Worm (Caenorhabditis elegans) whole organism, L1 larva: ENCODE measurements around the gene K01C8.2.

Experiments used
- C16A3.4 ChIP-seq: fragments of 150-350 bp; optimal IDR thresholded peaks from 2 replicates; lab custom pipeline; 2014; ENCODE audit warnings: missing biosample characterization, missing genetic modification characterization
- F16B12.6 ChIP-seq: fragments of 150-350 bp; optimal IDR thresholded peaks from 2 replicates; lab custom pipeline; 2014; ENCODE audit warnings: missing biosample characterization, missing genetic modification characterization
- Y116A8C.19 ChIP-seq: sonication (generic microtip); optimal IDR thresholded peaks from 2 replicates; lab custom pipeline; 2016; ENCODE audit warnings: missing compliant biosample characterization, missing genetic modification characterization, borderline replicate concordance
- ama-1 ChIP-seq: fragments of 150-350 bp; optimal IDR thresholded peaks from 2 replicates; lab custom pipeline; 2014
- ceh-8 ChIP-seq: fragments of 200-800 bp; sonication (Bioruptor generic); optimal IDR thresholded peaks from 2 replicates; lab custom pipeline; 2018; ENCODE audit warnings: mild to moderate bottlenecking, missing genetic modification characterization, moderate library complexity, missing compliant biosample characterization
- efl-1 ChIP-seq, 4 experiments: fragments of 150-350 bp; optimal IDR thresholded peaks in 3 of 4; peaks in 1 of 4; 1 replicate in 1 of 4; 2 replicates in 3 of 4; lab custom pipeline; 2014; ENCODE audit warnings: missing biosample characterization in 2 of 4, missing genetic modification characterization in 2 of 4, missing genetic modification reagents in 2 of 4
- elt-2 ChIP-seq: sonication (generic microtip); optimal IDR thresholded peaks from 2 replicates; lab custom pipeline; 2016; ENCODE audit warnings: missing genetic modification characterization, mild to moderate bottlenecking, inconsistent platforms, missing compliant biosample characterization, missing genetic modification reagents
- elt-3 ChIP-seq, 6 experiments: fragments of 150-350 bp in 1 of 6; sonication (generic microtip); optimal IDR thresholded peaks; 2 replicates each; lab custom pipeline; 2017 to 2018; ENCODE audit warnings: missing biosample characterization in 6 of 6, missing genetic modification characterization in 6 of 6, inconsistent platforms in 1 of 6
- ets-5 ChIP-seq: fragments of 200-800 bp; sonication (Bioruptor generic); IDR thresholded peaks from 2 replicates; pipeline ENCODE4 v1.3.6; 2022; ENCODE audit warnings: missing genetic modification characterization, missing compliant biosample characterization
- grh-1 ChIP-seq: fragments of 200-800 bp; sonication (Bioruptor generic); IDR thresholded peaks from 2 replicates; pipeline ENCODE4 v1.3.6; 2022; ENCODE audit warnings: missing genetic modification reagents, missing genetic modification characterization, missing compliant biosample characterization
- isw-1 ChIP-seq: fragments of 200-800 bp; sonication (Bioruptor generic); IDR thresholded peaks from 2 replicates; pipeline ENCODE4 v1.3.6; 2022; ENCODE audit warnings: missing genetic modification characterization, missing compliant biosample characterization
- jun-1 ChIP-seq: fragments of 150-350 bp; optimal IDR thresholded peaks from 2 replicates; lab custom pipeline; 2014; ENCODE audit warnings: missing biosample characterization, missing genetic modification reagents, missing genetic modification characterization
- lin-14 ChIP-seq: fragments of 200-800 bp; sonication (Bioruptor generic); optimal IDR thresholded peaks from 2 replicates; lab custom pipeline; 2018; ENCODE audit warnings: mild to moderate bottlenecking, missing genetic modification characterization, moderate library complexity, missing compliant biosample characterization
- lin-35 ChIP-seq, 2 experiments: fragments of 150-350 bp; optimal IDR thresholded peaks; 2 replicates each; lab custom pipeline; 2014; ENCODE audit warnings: missing biosample characterization in 2 of 2, missing genetic modification characterization in 2 of 2, missing genetic modification reagents in 2 of 2
- mdl-1 ChIP-seq, 2 experiments: fragments of 150-350 bp; optimal IDR thresholded peaks; 2 replicates each; lab custom pipeline; 2014 to 2017; ENCODE audit warnings: missing biosample characterization in 2 of 2, missing genetic modification characterization in 2 of 2, inconsistent platforms in 1 of 2
- mep-1 ChIP-seq: fragments of 150-350 bp; optimal IDR thresholded peaks from 2 replicates; lab custom pipeline; 2014; ENCODE audit warnings: missing biosample characterization, missing genetic modification characterization
- nhr-11 ChIP-seq: fragments of 150-350 bp; optimal IDR thresholded peaks from 2 replicates; lab custom pipeline; 2014; ENCODE audit warnings: missing biosample characterization, missing genetic modification characterization
- nhr-19 ChIP-seq: fragments of 200-800 bp; sonication (Bioruptor generic); conservative IDR thresholded peaks from 2 replicates; pipeline ENCODE4 v1.3.6; 2022; ENCODE audit warnings: missing genetic modification characterization, missing compliant biosample characterization
- nhr-237 ChIP-seq: fragments of 150-350 bp; optimal IDR thresholded peaks from 2 replicates; lab custom pipeline; 2014; ENCODE audit warnings: missing biosample characterization, missing genetic modification characterization
- nhr-47 ChIP-seq: sonication (generic microtip); optimal IDR thresholded peaks from 2 replicates; lab custom pipeline; 2016; ENCODE audit warnings: mild to moderate bottlenecking, missing genetic modification characterization, moderate library complexity, missing compliant biosample characterization
- nhr-76 ChIP-seq: sonication (generic microtip); optimal IDR thresholded peaks from 2 replicates; lab custom pipeline; 2017; ENCODE audit warnings: missing biosample characterization, missing genetic modification characterization
- nhr-90 ChIP-seq: sonication (generic microtip); optimal IDR thresholded peaks from 2 replicates; lab custom pipeline; 2016; ENCODE audit warnings: mild to moderate bottlenecking, missing genetic modification characterization, missing compliant biosample characterization; ENCODE audit not compliant: poor library complexity
- pag-3 ChIP-seq: sonication (generic microtip); optimal IDR thresholded peaks from 2 replicates; lab custom pipeline; 2017; ENCODE audit warnings: missing genetic modification characterization, mild to moderate bottlenecking, missing compliant biosample characterization, antibody characterized with exemption, borderline replicate concordance; ENCODE audit not compliant: insufficient read depth
- sup-37 ChIP-seq: fragments of 200-800 bp; sonication (Bioruptor generic); optimal IDR thresholded peaks from 2 replicates; lab custom pipeline; 2018; ENCODE audit warnings: mild to moderate bottlenecking, missing genetic modification characterization, missing compliant biosample characterization
- swsn-7 ChIP-seq: sonication (generic microtip); optimal IDR thresholded peaks from 2 replicates; lab custom pipeline; 2016; ENCODE audit warnings: missing genetic modification characterization, missing compliant biosample characterization
- tbx-2 ChIP-seq: sonication (generic microtip); optimal IDR thresholded peaks from 2 replicates; lab custom pipeline; 2016; ENCODE audit warnings: missing genetic modification characterization, missing compliant biosample characterization
- tlp-1 ChIP-seq: fragments of 150-350 bp; optimal IDR thresholded peaks from 2 replicates; lab custom pipeline; 2014; ENCODE audit warnings: missing biosample characterization, missing genetic modification characterization
- unc-30 ChIP-seq: sonication (generic microtip); optimal IDR thresholded peaks from 2 replicates; lab custom pipeline; 2017; ENCODE audit warnings: missing biosample characterization, missing genetic modification characterization
- unc-98 ChIP-seq: fragments of 200-800 bp; sonication (Bioruptor generic); IDR thresholded peaks from 2 replicates; pipeline ENCODE4 v1.3.6; 2022; ENCODE audit warnings: missing genetic modification characterization, missing compliant biosample characterization
- zag-1 ChIP-seq: fragments of 150-350 bp; optimal IDR thresholded peaks from 2 replicates; lab custom pipeline; 2014; ENCODE audit warnings: missing biosample characterization, missing genetic modification characterization
- zip-4 ChIP-seq: fragments of 200-800 bp; sonication (Bioruptor generic); optimal IDR thresholded peaks from 2 replicates; lab custom pipeline; 2018; ENCODE audit warnings: mild to moderate bottlenecking, missing genetic modification characterization, moderate library complexity, missing compliant biosample characterization

Gene K01C8.2

ce11 chrII:8249710-8250109 is 19.5 kb downstream of the K01C8.2 start:
- TF ChIP-seq elt-2 (tag; lab: Kevin White, UChicago) (peak; percentile 36), swsn-7 (tag; lab: Kevin White, UChicago) (no peak)

- TF ChIP-seq lin-14 (GFP tag; lab: Kevin White, UChicago) (peak; percentile 1), lin-35 (GFP tag; optimal IDR thresholded peaks at IDR 0.05; lab: Kevin White, UChicago) (peak in 1 of 2 experiments; percentile 17), elt-2 (tag; lab: Kevin White, UChicago) (peak; percentile 60), efl-1 (optimal IDR thresholded peaks at IDR 0.05; lab: Kevin White, UChicago) (no peak), efl-1 (GFP tag; optimal IDR thresholded peaks at IDR 0.05 in 1 of 2; lab: Kevin White, UChicago) (peak in 1 of 2 experiments; percentile 85), ets-5 (GFP tag; lab: Robert Waterston, UW) (no peak)
These were observed 20.5 kb downstream of the K01C8.2 start, which contains the start of the genes F35C11.2 and F35C11.4 for ce11 chrII:8248745-8249144. Gene F35C11.2, minus strand, starts transcription at chrII:8248834. Gene F35C11.4, plus strand, starts transcription at chrII:8249004.

- no peak for TF ChIP-seq zag-1 (tag; lab: Kevin White, UChicago)
- no peak for TF ChIP-seq elt-3 (tag; optimal IDR thresholded peaks at IDR 0.05; lab: Kevin White, UChicago)
- no peak for TF ChIP-seq zip-4 (GFP tag; lab: Kevin White, UChicago)
- TF ChIP-seq pag-3 (tag; lab: Kevin White, UChicago): no peak
- no peak for TF ChIP-seq unc-98
- no peak for TF ChIP-seq mdl-1 (tag; optimal IDR thresholded peaks at IDR 0.05; lab: Kevin White, UChicago)
- TF ChIP-seq nhr-237 (tag; lab: Kevin White, UChicago): no peak
- no peak for TF ChIP-seq F16B12.6 (tag; lab: Kevin White, UChicago)
- no peak for TF ChIP-seq nhr-90
- TF ChIP-seq, all 84 proteins: peak for 0
These were observed 22.8 kb downstream of the K01C8.2 start, which contains the start of gene F35C11.3 for ce11 chrII:8246476-8246875. Gene F35C11.3, plus strand, starts transcription at chrII:8246776.

ce11 chrII:8238155-8238554 is 31.1 kb downstream of the K01C8.2 start, which contains the start of gene nlp-5:
Gene nlp-5, plus strand, starts transcription at chrII:8238455.
- TF ChIP-seq nhr-90: no peak
- TF ChIP-seq nhr-47 (tag; lab: Kevin White, UChicago): no peak
- TF ChIP-seq nhr-19 (GFP tag; lab: Robert Waterston, UW): no peak
- TF ChIP-seq Y116A8C.19 (tag; lab: Kevin White, UChicago): no peak
- no peak for TF ChIP-seq lin-14 (GFP tag; lab: Kevin White, UChicago)
- TF ChIP-seq C16A3.4 (tag; lab: Kevin White, UChicago): no peak
- TF ChIP-seq unc-30: no peak
- no peak for TF ChIP-seq pag-3 (tag; lab: Kevin White, UChicago)
- TF ChIP-seq grh-1: no peak
- no peak for TF ChIP-seq tbx-2 (tag; lab: Kevin White, UChicago)
- no peak for TF ChIP-seq mep-1
- TF ChIP-seq efl-1 (optimal IDR thresholded peaks at IDR 0.05; lab: Kevin White, UChicago): no peak
- TF ChIP-seq efl-1 (GFP tag; optimal IDR thresholded peaks at IDR 0.05 in 1 of 2; lab: Kevin White, UChicago): no peak
- TF ChIP-seq zip-4 (GFP tag; lab: Kevin White, UChicago): no peak
- TF ChIP-seq elt-3 (tag; optimal IDR thresholded peaks at IDR 0.05; lab: Kevin White, UChicago): no peak
- TF ChIP-seq isw-1 (GFP tag; lab: Robert Waterston, UW): no peak
- TF ChIP-seq ceh-8 (GFP tag; lab: Kevin White, UChicago): no peak
- TF ChIP-seq nhr-76 (tag; lab: Kevin White, UChicago): no peak
- TF ChIP-seq ama-1: no peak
- no peak for TF ChIP-seq jun-1 (tag; lab: Kevin White, UChicago)
- no peak for TF ChIP-seq tlp-1 (tag; lab: Kevin White, UChicago)

ce11 chrII:8232489-8232888 is 36.8 kb downstream of the K01C8.2 start, which contains the start of gene M110.7:
Gene M110.7, plus strand, starts transcription at chrII:8232789.
- TF ChIP-seq nhr-11 (tag; lab: Kevin White, UChicago): no peak
- TF ChIP-seq sup-37 (GFP tag; lab: Kevin White, UChicago): no peak
- no peak for TF ChIP-seq nhr-19 (GFP tag; lab: Robert Waterston, UW)
- no peak for TF ChIP-seq C16A3.4 (tag; lab: Kevin White, UChicago)
